Fruit fly (Drosophila melanogaster): Measurements from ENCODE around the gene dac.

dac gene

DNA sequence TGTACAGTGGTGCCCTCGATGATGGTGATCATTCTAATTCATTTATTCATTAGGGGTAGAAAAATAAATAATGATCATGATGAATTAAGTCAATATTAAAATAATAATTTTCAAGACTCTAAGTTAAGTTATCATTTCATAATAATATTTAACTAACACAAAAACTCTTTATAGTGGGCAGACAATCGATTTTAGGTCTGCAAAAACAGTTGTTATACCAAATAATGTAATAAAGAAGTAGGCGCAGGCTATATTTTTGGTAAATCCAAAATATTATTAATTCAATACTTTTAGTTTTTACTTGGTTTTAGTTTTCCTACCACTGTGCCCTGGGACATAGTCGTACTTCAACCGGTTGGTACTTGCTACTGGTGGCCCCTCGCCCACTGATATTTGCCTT lies 50.2 kb downstream of the dac start:
- no peak for TF ChIP-seq kah (GFP tag; optimal IDR thresholded peaks at IDR 0.05)
- TF ChIP-seq bsh (GFP tag; optimal IDR thresholded peaks at IDR 0.05): peak in 1 of 2 experiments; percentile 28

DNA sequence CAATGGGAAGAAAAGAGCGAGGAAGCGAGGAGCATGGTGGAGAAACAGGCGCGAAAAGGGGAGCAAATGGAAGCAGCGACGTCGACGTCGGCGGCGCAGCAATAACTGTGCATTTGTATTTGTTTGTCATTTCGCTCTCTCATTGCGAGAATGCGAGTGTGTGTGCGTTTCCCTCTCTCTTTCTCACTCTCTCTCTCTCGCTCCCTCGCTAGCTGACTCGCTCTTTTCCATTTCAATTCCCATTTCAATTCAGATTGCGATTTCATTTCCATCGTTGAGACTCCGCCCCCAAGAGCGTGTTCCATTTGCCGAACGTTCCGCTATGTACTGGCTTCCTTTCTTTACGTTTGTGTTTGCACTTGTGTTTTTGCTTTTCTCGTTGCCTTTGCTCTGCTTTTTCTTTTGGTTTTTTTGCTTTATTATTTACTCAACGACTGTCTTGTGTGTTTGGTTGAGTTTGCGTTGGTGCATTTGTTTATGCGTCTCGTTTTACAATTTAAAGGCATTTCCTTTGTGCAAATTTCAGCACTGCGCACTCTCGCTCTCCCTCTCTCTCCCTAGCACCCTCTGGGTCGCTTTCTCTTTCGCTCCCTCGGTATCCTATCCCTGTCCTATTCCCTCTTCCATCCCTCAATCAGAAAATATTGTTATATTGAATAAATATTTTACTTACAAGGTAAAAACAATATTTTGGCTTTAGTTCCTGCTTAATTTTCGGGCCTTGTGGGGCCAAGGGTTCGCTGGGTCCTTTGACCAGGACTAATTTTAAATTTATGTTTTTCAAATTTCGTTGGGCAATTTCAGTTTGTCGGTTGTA lies 62.9 kb downstream of the dac start:
- TF ChIP-seq yki (optimal IDR thresholded peaks at IDR 0.05) (peak; percentile 25), CG13296 (GFP tag; optimal IDR thresholded peaks at IDR 0.05) (no peak), Hmr (GFP tag; optimal IDR thresholded peaks at IDR 0.05) (no peak), croc (GFP tag; conservative IDR thresholded peaks at IDR 0.05) (no peak), hkb (optimal IDR thresholded peaks at IDR 0.05) (no peak), hkb (GFP tag; IDR thresholded peaks at IDR 0.05) (no peak), z (GFP tag; IDR thresholded peaks at IDR 0.05) (0 out of 3 replicates have a peak, but pooled peaks have one; percentile 9), Sox102F (GFP tag; optimal IDR thresholded peaks at IDR 0.05) (no peak), Deaf1 (tag; optimal IDR thresholded peaks at IDR 0.05) (peak; percentile 86), wor (GFP tag; IDR thresholded peaks at IDR 0.05) (no peak), CG4282 (GFP tag; optimal IDR thresholded peaks at IDR 0.05) (no peak), dimm (GFP tag; IDR thresholded peaks at IDR 0.05) (no peak), inv (GFP tag; IDR thresholded peaks at IDR 0.05; ENCODE audit: partially characterized antibody) (0 out of 2 replicates have a peak, but pooled peaks have one; percentile 8), CG15073 (GFP tag; optimal IDR thresholded peaks at IDR 0.05) (no peak), CG18011 (GFP tag; optimal IDR thresholded peaks at IDR 0.05) (peak; percentile 19), CG15011 (GFP tag; optimal IDR thresholded peaks at IDR 0.05) (no peak), chinmo (GFP tag; IDR thresholded peaks at IDR 0.05; ENCODE audit: partially characterized antibody) (peak; percentile 78; the same call in 2 of the 4 replicates), D19A (tag; optimal IDR thresholded peaks at IDR 0.05) (no peak), CG4617 (GFP tag; optimal IDR thresholded peaks at IDR 0.05; ENCODE audit: borderline replicate concordance) (no peak), sqz (GFP tag; optimal IDR thresholded peaks at IDR 0.05) (peak; percentile 85), ranshi (GFP tag; IDR thresholded peaks at IDR 0.05) (no peak), nmo (GFP tag; optimal IDR thresholded peaks at IDR 0.05) (no peak), Drgx (GFP tag; IDR thresholded peaks at IDR 0.05) (no peak), Med (GFP tag) (peak; percentile 57), Jarid2 (GFP tag; optimal IDR thresholded peaks at IDR 0.05) (peak; percentile 85), CG2199 (GFP tag; IDR thresholded peaks at IDR 0.05) (peak; percentile 83; the same call in 1 of the 3 replicates), dati (GFP tag; IDR thresholded peaks at IDR 0.05) (no peak), unpg (GFP tag; optimal IDR thresholded peaks at IDR 0.05) (no peak), lov (optimal IDR thresholded peaks at IDR 0.05) (no peak), lov (GFP tag; IDR thresholded peaks at IDR 0.05) (0 out of 3 replicates have a peak, but pooled peaks have one; percentile 43), Nf-YC (tag; optimal IDR thresholded peaks at IDR 0.05) (peak; percentile 98), CG13894 (tag; optimal IDR thresholded peaks at IDR 0.05) (no peak), CG5180 (GFP tag; optimal IDR thresholded peaks at IDR 0.05) (no peak), CG8478 (optimal IDR thresholded peaks at IDR 0.05) (peak; percentile 95), sug (tag; optimal IDR thresholded peaks at IDR 0.05) (no peak), ham (GFP tag; IDR thresholded peaks at IDR 0.05) (no peak), D (optimal IDR thresholded peaks at IDR 0.05) (peak; percentile 88), D (GFP tag; optimal IDR thresholded peaks at IDR 0.05) (no peak), tin (GFP tag; optimal IDR thresholded peaks at IDR 0.05) (no peak), Dll (GFP tag; IDR thresholded peaks at IDR 0.05; ENCODE audit: partially characterized antibody) (no peak), stwl (tag; optimal IDR thresholded peaks at IDR 0.05) (peak; percentile 16), cg (GFP tag; optimal IDR thresholded peaks at IDR 0.05) (peak; percentile 97), CG11456 (GFP tag; IDR thresholded peaks at IDR 0.05) (no peak), CG3847 (GFP tag; IDR thresholded peaks at IDR 0.05) (no peak), zen (tag; optimal IDR thresholded peaks at IDR 0.05) (peak; percentile 30), CG2129 (GFP tag; IDR thresholded peaks at IDR 0.05; ENCODE audit: partially characterized antibody) (no peak)

Data from whole organism, embryonic.